Worm (Caenorhabditis elegans): ENCODE data around the gene kin-2.

The kin-2 gene

ce11 chrX:5976206-5976960 is 1.3 kb downstream of the kin-2 start:
- TF ChIP-seq F13C5.2 (tag; optimal IDR thresholded peaks at IDR 0.05) (no peak), hmg-4 (GFP tag; optimal IDR thresholded peaks at IDR 0.05) (peak; percentile 11)

- TF ChIP-seq hmg-4 (GFP tag; optimal IDR thresholded peaks at IDR 0.05) = no peak
- TF ChIP-seq ets-7 (tag; optimal IDR thresholded peaks at IDR 0.05) = no peak
- no peak for TF ChIP-seq tbx-11 (GFP tag; IDR thresholded peaks at IDR 0.05)
- no peak for TF ChIP-seq B0310.2 (tag; optimal IDR thresholded peaks at IDR 0.05)
- TF ChIP-seq pes-1 (GFP tag; IDR thresholded peaks at IDR 0.05) = no peak
- TF ChIP-seq aly-1 (tag; optimal IDR thresholded peaks at IDR 0.05) = no peak
- TF ChIP-seq flt-1 (GFP tag; IDR thresholded peaks at IDR 0.05) = no peak
- TF ChIP-seq scrt-1 (GFP tag; IDR thresholded peaks at IDR 0.05) = no peak
- no peak for TF ChIP-seq ceh-36 (tag; optimal IDR thresholded peaks at IDR 0.05)
- TF ChIP-seq sea-1 (GFP tag; conservative IDR thresholded peaks at IDR 0.05) = no peak
- TF ChIP-seq hmbx-1 (tag; optimal IDR thresholded peaks at IDR 0.05) = no peak
Measured at ce11 chrX:5975726-5976125, 1.9 kb downstream of the kin-2 start.

ce11 chrX:5975228-5975627 is 2.4 kb downstream of the kin-2 start:
- TF ChIP-seq ceh-36 (tag; optimal IDR thresholded peaks at IDR 0.05) (no peak), tra-4 (tag; optimal IDR thresholded peaks at IDR 0.05) (no peak), F13C5.2 (tag; optimal IDR thresholded peaks at IDR 0.05) (no peak), scrt-1 (GFP tag; IDR thresholded peaks at IDR 0.05) (no peak), ets-7 (tag; optimal IDR thresholded peaks at IDR 0.05) (no peak), hmg-4 (GFP tag; optimal IDR thresholded peaks at IDR 0.05) (no peak), hmbx-1 (tag; optimal IDR thresholded peaks at IDR 0.05) (no peak), flt-1 (GFP tag; IDR thresholded peaks at IDR 0.05) (no peak), B0310.2 (tag; optimal IDR thresholded peaks at IDR 0.05) (no peak), ceh-13 (GFP tag; optimal IDR thresholded peaks at IDR 0.05) (no peak), aly-1 (tag; optimal IDR thresholded peaks at IDR 0.05) (no peak), ama-1 (optimal IDR thresholded peaks at IDR 0.05) (no peak), tbx-11 (GFP tag; IDR thresholded peaks at IDR 0.05) (no peak)

ce11 chrX:5972212-5972611 is 5.4 kb downstream of the kin-2 start:
- no peak for TF ChIP-seq hmbx-1 (tag; optimal IDR thresholded peaks at IDR 0.05)
- no peak for TF ChIP-seq ets-7 (tag; optimal IDR thresholded peaks at IDR 0.05)
- no peak for TF ChIP-seq sea-1 (GFP tag; conservative IDR thresholded peaks at IDR 0.05)
- no peak for TF ChIP-seq B0310.2 (tag; optimal IDR thresholded peaks at IDR 0.05)
- no peak for TF ChIP-seq tbx-37 (GFP tag; conservative IDR thresholded peaks at IDR 0.05)
- no peak for TF ChIP-seq aly-1 (tag; optimal IDR thresholded peaks at IDR 0.05)
- TF ChIP-seq ama-1 (optimal IDR thresholded peaks at IDR 0.05) = no peak
- TF ChIP-seq flt-1 (GFP tag; IDR thresholded peaks at IDR 0.05) = no peak
- no peak for TF ChIP-seq pes-1 (GFP tag; IDR thresholded peaks at IDR 0.05)
- TF ChIP-seq hmg-4 (GFP tag; optimal IDR thresholded peaks at IDR 0.05) = no peak
- no peak for TF ChIP-seq F13C5.2 (tag; optimal IDR thresholded peaks at IDR 0.05)

ce11 chrX:5962560-5962959 is 15.1 kb downstream of the kin-2 start:
- TF ChIP-seq B0310.2 (tag; optimal IDR thresholded peaks at IDR 0.05) (no peak), hmg-4 (GFP tag; optimal IDR thresholded peaks at IDR 0.05) (no peak), ceh-36 (tag; optimal IDR thresholded peaks at IDR 0.05) (no peak), ceh-13 (GFP tag; optimal IDR thresholded peaks at IDR 0.05) (no peak), ets-7 (tag; optimal IDR thresholded peaks at IDR 0.05) (no peak), scrt-1 (GFP tag; IDR thresholded peaks at IDR 0.05) (no peak), pes-1 (GFP tag; IDR thresholded peaks at IDR 0.05) (no peak), hnd-1 (tag; optimal IDR thresholded peaks at IDR 0.05) (no peak), hmbx-1 (tag; optimal IDR thresholded peaks at IDR 0.05) (no peak)

- TF ChIP-seq tbx-37 (GFP tag; conservative IDR thresholded peaks at IDR 0.05) = no peak
- no peak for TF ChIP-seq hmbx-1 (tag; optimal IDR thresholded peaks at IDR 0.05)
- no peak for TF ChIP-seq aly-1 (tag; optimal IDR thresholded peaks at IDR 0.05)
- no peak for TF ChIP-seq scrt-1 (GFP tag; IDR thresholded peaks at IDR 0.05)
- no peak for TF ChIP-seq ceh-36 (tag; optimal IDR thresholded peaks at IDR 0.05)
- TF ChIP-seq ets-7 (tag; optimal IDR thresholded peaks at IDR 0.05) = no peak
- TF ChIP-seq B0310.2 (tag; optimal IDR thresholded peaks at IDR 0.05) = no peak
- no peak for TF ChIP-seq hmg-4 (GFP tag; optimal IDR thresholded peaks at IDR 0.05)
- TF ChIP-seq tbx-11 (GFP tag; IDR thresholded peaks at IDR 0.05) = no peak
- TF ChIP-seq tra-4 (tag; optimal IDR thresholded peaks at IDR 0.05) = no peak
- TF ChIP-seq ceh-13 (GFP tag; optimal IDR thresholded peaks at IDR 0.05) = no peak
- TF ChIP-seq sea-1 (GFP tag; conservative IDR thresholded peaks at IDR 0.05) = no peak
- TF ChIP-seq F13C5.2 (tag; optimal IDR thresholded peaks at IDR 0.05) = no peak
- no peak for TF ChIP-seq pes-1 (GFP tag; IDR thresholded peaks at IDR 0.05)
- TF ChIP-seq flt-1 (GFP tag; IDR thresholded peaks at IDR 0.05) = no peak
- TF ChIP-seq hnd-1 (tag; optimal IDR thresholded peaks at IDR 0.05) = no peak
Measured at ce11 chrX:5960872-5961271, 16.8 kb downstream of the kin-2 start.

- TF ChIP-seq sea-1 (GFP tag; conservative IDR thresholded peaks at IDR 0.05) (no peak), ceh-13 (GFP tag; optimal IDR thresholded peaks at IDR 0.05) (no peak), ets-7 (tag; optimal IDR thresholded peaks at IDR 0.05) (no peak), tbx-11 (GFP tag; IDR thresholded peaks at IDR 0.05) (no peak), pes-1 (GFP tag; IDR thresholded peaks at IDR 0.05) (no peak), F13C5.2 (tag; optimal IDR thresholded peaks at IDR 0.05) (no peak), tra-4 (tag; optimal IDR thresholded peaks at IDR 0.05) (no peak), scrt-1 (GFP tag; IDR thresholded peaks at IDR 0.05) (no peak), ama-1 (optimal IDR thresholded peaks at IDR 0.05) (no peak), flt-1 (GFP tag; IDR thresholded peaks at IDR 0.05) (no peak), aly-1 (tag; optimal IDR thresholded peaks at IDR 0.05) (no peak), hmg-4 (GFP tag; optimal IDR thresholded peaks at IDR 0.05) (no peak), hnd-1 (tag; optimal IDR thresholded peaks at IDR 0.05) (no peak), tbx-37 (GFP tag; conservative IDR thresholded peaks at IDR 0.05) (no peak), ceh-36 (tag; optimal IDR thresholded peaks at IDR 0.05) (no peak), B0310.2 (tag; optimal IDR thresholded peaks at IDR 0.05) (no peak), hmbx-1 (tag; optimal IDR thresholded peaks at IDR 0.05) (no peak)
Measured at ce11 chrX:5958815-5959214, 18.8 kb downstream of the kin-2 start, which contains the start of gene R07E4.1. TSS of gene R07E4.1 (plus strand) at chrX:5959115.

Data from whole organism, early embryonic.